Fruit fly (Drosophila melanogaster) whole organism: ENCODE results near the gene CG16779.

Experiments
- CG8478 ChIP-seq: fragments of >200 bp; optimal IDR thresholded peaks from 2 replicates; lab custom pipeline; 2018; ENCODE audit warnings: inconsistent platforms
- EcR ChIP-seq, 2 experiments: fragments of >200 bp; optimal IDR thresholded peaks; 2 replicates each; lab custom pipeline; 2017; ENCODE audit warnings: missing biosample characterization in 2 of 2, missing genetic modification characterization in 2 of 2, missing genetic modification reagents in 2 of 2

dm6 chr3R:9492100-9492499 lies 1.4 kb downstream of the CG16779 start:
- no peak for TF ChIP-seq CG8478 (lab: Kevin White, UChicago)
- no peak for TF ChIP-seq EcR (GFP tag; optimal IDR thresholded peaks at IDR 0.05; lab: Kevin White, UChicago)
